Worm (Caenorhabditis elegans) whole organism, L1 larva: ENCODE data around the gene nhr-87.
"Not testable (repeated sequence)": the region's sequence is repeated elsewhere in the genome, so short reads cannot be mapped to it uniquely, and the experiment has no call there.

Experiments used
- C04F5.9 ChIP-seq: sonication (generic microtip); optimal IDR thresholded peaks from 2 replicates; lab custom pipeline; 2016; ENCODE audit warnings: missing genetic modification characterization, missing compliant biosample characterization
- C16A3.4 ChIP-seq: fragments of 150-350 bp; optimal IDR thresholded peaks from 2 replicates; lab custom pipeline; 2014; ENCODE audit warnings: missing biosample characterization, missing genetic modification characterization
- C34B4.2 ChIP-seq: sonication (generic microtip); optimal IDR thresholded peaks from 2 replicates; lab custom pipeline; 2017; ENCODE audit warnings: mild to moderate bottlenecking, missing genetic modification characterization, missing compliant biosample characterization
- Y116A8C.19 ChIP-seq: sonication (generic microtip); optimal IDR thresholded peaks from 2 replicates; lab custom pipeline; 2016; ENCODE audit warnings: missing compliant biosample characterization, missing genetic modification characterization, borderline replicate concordance
- aha-1 ChIP-seq: fragments of 150-350 bp; optimal IDR thresholded peaks from 2 replicates; lab custom pipeline; 2014; ENCODE audit warnings: missing biosample characterization, missing genetic modification characterization
- aly-2 ChIP-seq: fragments of 150-350 bp; optimal IDR thresholded peaks from 2 replicates; lab custom pipeline; 2014; ENCODE audit warnings: missing biosample characterization, missing genetic modification characterization
- ama-1 ChIP-seq: fragments of 150-350 bp; optimal IDR thresholded peaks from 2 replicates; lab custom pipeline; 2014
- blmp-1 ChIP-seq: fragments of 150-350 bp; optimal IDR thresholded peaks from 2 replicates; lab custom pipeline; 2014; ENCODE audit warnings: missing biosample characterization, missing genetic modification characterization
- ceh-63 ChIP-seq: fragments of 200-800 bp; sonication (Bioruptor generic); optimal IDR thresholded peaks from 2 replicates; lab custom pipeline; 2018; ENCODE audit warnings: mild to moderate bottlenecking, missing genetic modification characterization, missing compliant biosample characterization
- ceh-82 ChIP-seq, 3 experiments: fragments of 150-350 bp in 1 of 3; sonication (generic microtip) in 2 of 3; optimal IDR thresholded peaks; 2 replicates each; lab custom pipeline; 2014 to 2017; ENCODE audit warnings: missing biosample characterization in 3 of 3, missing genetic modification characterization in 3 of 3
- ces-1 ChIP-seq: fragments of 150-350 bp; optimal IDR thresholded peaks from 2 replicates; lab custom pipeline; 2014; ENCODE audit warnings: missing biosample characterization, missing genetic modification reagents, missing genetic modification characterization
- dpl-1 ChIP-seq, 3 experiments: fragments of 150-350 bp in 2 of 3; sonication (generic microtip) in 1 of 3; optimal IDR thresholded peaks; 2 replicates each; lab custom pipeline; 2014 to 2017; ENCODE audit warnings: missing biosample characterization in 3 of 3, missing genetic modification characterization in 3 of 3, missing genetic modification reagents in 3 of 3
- efl-1 ChIP-seq, 4 experiments: fragments of 150-350 bp; optimal IDR thresholded peaks in 3 of 4; peaks in 1 of 4; 1 replicate in 1 of 4; 2 replicates in 3 of 4; lab custom pipeline; 2014; ENCODE audit warnings: missing biosample characterization in 2 of 4, missing genetic modification characterization in 2 of 4, missing genetic modification reagents in 2 of 4
- egl-13 ChIP-seq: sonication (generic microtip); optimal IDR thresholded peaks from 2 replicates; lab custom pipeline; 2016; ENCODE audit warnings: missing genotype, missing genetic modification reagents, missing genetic modification characterization, missing compliant biosample characterization
- fkh-4 ChIP-seq: sonication (generic microtip); optimal IDR thresholded peaks from 2 replicates; lab custom pipeline; 2016; ENCODE audit warnings: missing compliant biosample characterization, missing genetic modification characterization, borderline replicate concordance
- irx-1 ChIP-seq: sonication (generic microtip); optimal IDR thresholded peaks from 2 replicates; lab custom pipeline; 2016; ENCODE audit warnings: missing genetic modification characterization, missing compliant biosample characterization
- jun-1 ChIP-seq: fragments of 150-350 bp; optimal IDR thresholded peaks from 2 replicates; lab custom pipeline; 2014; ENCODE audit warnings: missing biosample characterization, missing genetic modification reagents, missing genetic modification characterization
- lin-35 ChIP-seq, 2 experiments: fragments of 150-350 bp; optimal IDR thresholded peaks; 2 replicates each; lab custom pipeline; 2014; ENCODE audit warnings: missing biosample characterization in 2 of 2, missing genetic modification characterization in 2 of 2, missing genetic modification reagents in 2 of 2
- mab-9 ChIP-seq: fragments of 200-800 bp; sonication (Bioruptor generic); IDR thresholded peaks from 2 replicates; pipeline ENCODE4 v1.3.6; 2022; ENCODE audit warnings: missing genetic modification reagents, missing genetic modification characterization, missing compliant biosample characterization
- nhr-11 ChIP-seq: fragments of 150-350 bp; optimal IDR thresholded peaks from 2 replicates; lab custom pipeline; 2014; ENCODE audit warnings: missing biosample characterization, missing genetic modification characterization
- nhr-12 ChIP-seq: sonication (generic microtip); optimal IDR thresholded peaks from 2 replicates; lab custom pipeline; 2017; ENCODE audit warnings: missing biosample characterization, missing genetic modification characterization
- nhr-19 ChIP-seq: fragments of 200-800 bp; sonication (Bioruptor generic); conservative IDR thresholded peaks from 2 replicates; pipeline ENCODE4 v1.3.6; 2022; ENCODE audit warnings: missing genetic modification characterization, missing compliant biosample characterization
- nhr-28 ChIP-seq: fragments of 150-350 bp; optimal IDR thresholded peaks from 2 replicates; lab custom pipeline; 2014; ENCODE audit warnings: missing biosample characterization, missing genetic modification characterization
- nhr-76 ChIP-seq: sonication (generic microtip); optimal IDR thresholded peaks from 2 replicates; lab custom pipeline; 2017; ENCODE audit warnings: missing biosample characterization, missing genetic modification characterization
- nhr-84 ChIP-seq: sonication (generic microtip); optimal IDR thresholded peaks from 2 replicates; lab custom pipeline; 2017; ENCODE audit warnings: missing biosample characterization, missing genetic modification characterization
- nhr-90 ChIP-seq: sonication (generic microtip); optimal IDR thresholded peaks from 2 replicates; lab custom pipeline; 2016; ENCODE audit warnings: mild to moderate bottlenecking, missing genetic modification characterization, missing compliant biosample characterization; ENCODE audit not compliant: poor library complexity
- pag-3 ChIP-seq: sonication (generic microtip); optimal IDR thresholded peaks from 2 replicates; lab custom pipeline; 2017; ENCODE audit warnings: missing genetic modification characterization, mild to moderate bottlenecking, missing compliant biosample characterization, antibody characterized with exemption, borderline replicate concordance; ENCODE audit not compliant: insufficient read depth
- pax-3 ChIP-seq: fragments of 200-800 bp; sonication (Bioruptor generic); optimal IDR thresholded peaks from 2 replicates; lab custom pipeline; 2018; ENCODE audit warnings: mild to moderate bottlenecking, missing genetic modification characterization, moderate library complexity, missing compliant biosample characterization
- snpc-4 ChIP-seq: fragments of 150-350 bp; optimal IDR thresholded peaks from 2 replicates; lab custom pipeline; 2014; ENCODE audit warnings: missing biosample characterization, missing genetic modification characterization
- tlp-1 ChIP-seq: fragments of 150-350 bp; optimal IDR thresholded peaks from 2 replicates; lab custom pipeline; 2014; ENCODE audit warnings: missing biosample characterization, missing genetic modification characterization
- ztf-11 ChIP-seq, 2 experiments: sonication (generic microtip); optimal IDR thresholded peaks; 2 replicates each; lab custom pipeline; 2016 to 2017; ENCODE audit warnings: missing genetic modification characterization in 2 of 2, missing biosample characterization in 1 of 2, missing compliant biosample characterization in 1 of 2

Gene nhr-87

DNA sequence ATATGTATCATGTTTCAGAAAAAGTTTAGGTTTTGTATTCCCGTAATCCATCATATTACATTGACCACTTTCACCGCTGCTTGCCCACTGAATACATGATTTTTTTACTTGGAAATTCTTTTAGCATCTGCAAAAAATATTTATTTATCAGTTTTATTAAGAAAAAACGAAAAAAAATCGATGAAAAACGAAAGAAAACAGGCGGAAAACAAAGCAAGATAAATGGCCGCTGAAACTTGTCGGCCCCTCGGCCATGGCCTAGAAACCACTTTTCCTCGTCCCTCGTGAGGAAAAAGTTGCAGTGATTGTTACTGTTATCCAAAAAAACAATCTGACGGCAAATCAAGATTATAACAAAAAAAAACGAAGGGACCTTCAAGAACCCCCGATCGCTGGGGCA lies 13.9 kb upstream of the nhr-87 start, which contains the start of gene dsl-3:
Gene dsl-3 (plus strand): TSS at position 301 of the 400 bp plus-strand sequence.
- TF ChIP-seq pag-3 (tag; lab: Kevin White, UChicago); nhr-84; jun-1 (tag; lab: Kevin White, UChicago): not testable (repeated sequence)

DNA sequence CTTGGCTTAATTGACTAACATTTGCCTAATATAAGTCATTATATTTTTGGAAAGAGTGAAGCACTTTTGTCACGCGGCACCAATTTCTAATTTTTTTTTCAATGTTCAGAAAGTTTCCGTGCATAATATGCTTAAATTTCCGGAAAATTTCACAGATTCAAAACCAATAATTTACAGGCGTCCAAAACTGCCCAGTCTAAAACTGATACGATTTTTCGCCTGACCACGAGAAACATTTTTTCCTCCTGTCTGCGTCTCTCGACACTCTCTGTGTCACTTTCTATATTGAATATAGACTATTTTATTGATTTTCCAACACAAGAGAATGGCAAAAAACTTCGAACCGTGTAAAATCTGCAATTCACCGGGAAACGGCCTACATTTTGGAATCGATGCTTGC lies 10.2 kb upstream of the nhr-87 start, which contains the start of gene nhr-122:
Gene nhr-122 (plus strand): TSS at position 301 of the 400 bp plus-strand sequence.
- TF ChIP-seq tlp-1 (tag; lab: Kevin White, UChicago): no peak
- no peak for TF ChIP-seq ama-1 (lab: Kevin White, UChicago)
- no peak for TF ChIP-seq irx-1 (tag; lab: Kevin White, UChicago)
- TF ChIP-seq lin-35 (GFP tag; optimal IDR thresholded peaks at IDR 0.05; lab: Kevin White, UChicago): peak in 1 of 2 experiments; percentile 19
- no peak for TF ChIP-seq ztf-11 (tag; optimal IDR thresholded peaks at IDR 0.05; lab: Kevin White, UChicago)
- TF ChIP-seq nhr-90: no peak
- no peak for TF ChIP-seq jun-1 (tag; lab: Kevin White, UChicago)
- no peak for TF ChIP-seq pag-3 (tag; lab: Kevin White, UChicago)
- peak; percentile 47 for TF ChIP-seq blmp-1 (tag; lab: Kevin White, UChicago)
- TF ChIP-seq efl-1 (optimal IDR thresholded peaks at IDR 0.05; lab: Kevin White, UChicago): no peak
- peak in 1 of 2 experiments; percentile 51 for TF ChIP-seq efl-1 (GFP tag; optimal IDR thresholded peaks at IDR 0.05 in 1 of 2; lab: Kevin White, UChicago)

DNA sequence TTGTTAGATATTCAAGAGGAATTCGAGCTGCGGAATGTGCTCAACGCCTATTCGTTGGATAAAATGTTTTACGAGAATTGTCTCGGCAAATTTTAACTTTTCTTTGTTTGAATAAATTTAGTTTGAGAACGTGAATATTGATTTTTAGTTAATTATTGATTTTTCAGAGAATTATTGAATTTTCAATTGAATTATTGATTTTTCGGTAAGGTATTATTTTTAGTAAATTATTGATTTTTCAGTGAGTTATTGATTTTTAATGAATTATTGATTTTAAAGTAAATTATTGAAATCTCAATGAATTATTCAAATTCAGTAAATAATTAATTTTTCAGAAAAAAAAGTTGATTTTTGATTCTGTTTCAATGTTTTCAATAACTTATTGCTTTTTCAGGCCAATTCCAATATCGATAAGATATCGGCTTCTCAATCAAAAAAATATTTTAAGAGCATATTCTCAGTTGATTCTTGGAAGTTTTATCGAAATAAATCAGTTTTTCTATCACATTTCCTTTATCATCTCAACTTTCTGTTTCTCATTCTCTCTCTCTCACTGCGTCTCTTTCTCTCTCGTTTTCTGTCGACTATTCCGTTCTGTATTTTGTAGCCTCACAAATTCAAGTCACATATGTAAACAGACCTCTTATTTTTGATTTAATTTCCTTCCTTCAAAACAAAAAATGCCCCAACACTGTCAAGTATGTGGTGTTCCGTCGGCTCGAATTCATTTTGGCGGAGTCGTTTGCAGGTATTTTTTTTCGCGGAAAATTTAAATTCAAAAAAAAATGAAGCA lies 4.1 kb upstream of the nhr-87 start, which contains the start of gene nhr-92:
Gene nhr-92 (plus strand): TSS at position 576 of the 793 bp plus-strand sequence.
- TF ChIP-seq efl-1 (optimal IDR thresholded peaks at IDR 0.05; lab: Kevin White, UChicago) (no peak), efl-1 (GFP tag; optimal IDR thresholded peaks at IDR 0.05 in 1 of 2; lab: Kevin White, UChicago) (peak in 1 of 2 experiments; percentile 62), nhr-76 (tag; lab: Kevin White, UChicago) (no peak), blmp-1 (tag; lab: Kevin White, UChicago) (peak; percentile 57), lin-35 (GFP tag; optimal IDR thresholded peaks at IDR 0.05; lab: Kevin White, UChicago) (peak in 1 of 2 experiments; percentile 33), nhr-28 (tag; lab: Kevin White, UChicago) (no peak)

DNA sequence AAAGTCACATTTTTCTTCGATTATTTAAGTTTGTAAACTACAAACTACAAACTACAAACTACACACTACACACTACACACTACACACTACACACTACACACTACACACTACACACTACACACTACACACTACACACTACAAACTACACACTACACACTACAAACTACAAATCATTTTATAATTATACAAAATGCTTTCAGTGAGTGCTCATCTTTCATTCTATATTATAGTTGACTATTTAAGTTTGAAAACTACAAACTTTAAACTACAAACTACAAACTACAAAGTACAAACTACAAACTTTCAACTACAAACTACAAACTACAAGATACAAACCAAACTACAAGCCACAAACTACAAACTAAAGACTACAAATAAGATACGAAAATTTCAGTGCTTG lies 618 bp downstream of the nhr-87 start:
- TF ChIP-seq ceh-63 (GFP tag; lab: Kevin White, UChicago) (no peak), blmp-1 (tag; lab: Kevin White, UChicago) (no peak), nhr-12 (peak; percentile 53), nhr-28 (tag; lab: Kevin White, UChicago) (peak; percentile 24)

DNA sequence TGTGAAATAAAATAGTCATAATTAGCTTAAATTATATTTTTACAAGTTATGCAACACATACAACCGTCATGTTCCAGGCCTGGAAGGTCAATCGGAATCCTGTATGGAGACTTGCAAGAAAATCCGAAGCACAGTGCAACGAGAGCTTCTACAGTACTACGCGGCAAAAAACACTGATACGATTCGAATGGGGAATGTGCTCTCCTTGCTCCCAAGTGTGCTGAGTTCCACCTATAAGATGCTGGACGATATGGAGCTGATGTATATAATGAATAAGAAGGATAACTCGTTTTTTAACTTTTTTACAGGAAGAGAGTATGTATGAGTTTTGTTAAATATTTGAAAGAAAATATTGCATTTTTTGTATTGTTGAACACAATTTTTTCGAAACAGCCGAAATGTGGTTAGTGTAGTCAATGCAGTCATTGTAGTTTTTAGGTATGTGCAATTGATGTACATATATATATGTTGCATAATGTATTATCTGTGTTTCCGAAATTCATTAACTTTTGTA lies 2.6 kb downstream of the nhr-87 start, which contains the start of gene nhr-146:
Gene nhr-146 (plus strand): TSS at position 464 of the 514 bp plus-strand sequence.
- TF ChIP-seq lin-35 (GFP tag; optimal IDR thresholded peaks at IDR 0.05; lab: Kevin White, UChicago) (no peak), Y116A8C.19 (tag; lab: Kevin White, UChicago) (no peak), jun-1 (tag; lab: Kevin White, UChicago) (no peak), dpl-1 (GFP tag; optimal IDR thresholded peaks at IDR 0.05; lab: Kevin White, UChicago) (no peak), aha-1 (tag; lab: Kevin White, UChicago) (no peak), nhr-11 (tag; lab: Kevin White, UChicago) (no peak), C16A3.4 (tag; lab: Kevin White, UChicago) (no peak), C04F5.9 (tag; lab: Kevin White, UChicago) (no peak)

DNA sequence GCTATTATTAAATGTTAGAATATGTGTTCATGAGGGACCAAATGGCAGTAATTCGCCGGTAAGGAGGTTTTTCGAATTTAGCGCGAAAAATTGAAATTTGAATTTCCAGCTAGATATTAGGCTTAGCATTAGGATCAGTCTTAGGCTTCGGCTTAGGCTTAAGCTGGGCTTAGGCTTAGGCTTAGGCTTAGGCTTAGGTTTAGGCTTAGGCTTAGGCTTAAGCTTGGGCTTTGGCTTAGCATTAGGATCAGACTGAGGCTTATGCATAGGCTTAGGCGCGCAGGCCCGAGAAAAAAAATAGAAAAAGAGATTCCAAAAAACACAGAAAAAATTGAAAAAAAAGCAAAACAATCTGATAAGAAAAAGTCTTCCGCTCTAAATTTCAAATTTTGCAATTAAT lies 4.5 kb downstream of the nhr-87 start:
- TF ChIP-seq lin-35 (GFP tag; optimal IDR thresholded peaks at IDR 0.05; lab: Kevin White, UChicago): no peak
- no peak for TF ChIP-seq ces-1
- no peak for TF ChIP-seq ceh-82 (tag; optimal IDR thresholded peaks at IDR 0.05; lab: Kevin White, UChicago)
- no peak for TF ChIP-seq blmp-1 (tag; lab: Kevin White, UChicago)
- TF ChIP-seq egl-13 (tag; lab: Kevin White, UChicago): no peak
- no peak for TF ChIP-seq aly-2 (tag; lab: Kevin White, UChicago)
- TF ChIP-seq ceh-63 (GFP tag; lab: Kevin White, UChicago): no peak
- no peak for TF ChIP-seq C34B4.2 (tag; lab: Kevin White, UChicago)
- no peak for TF ChIP-seq pax-3 (tag; lab: Kevin White, UChicago)
- TF ChIP-seq nhr-11 (tag; lab: Kevin White, UChicago): no peak
- TF ChIP-seq fkh-4 (tag; lab: Kevin White, UChicago): no peak
- TF ChIP-seq snpc-4 (tag; lab: Kevin White, UChicago): no peak
- TF ChIP-seq mab-9 (GFP tag; lab: Robert Waterston, UW): no peak
- TF ChIP-seq nhr-19 (GFP tag; lab: Robert Waterston, UW): no peak
